Fruit fly (Drosophila melanogaster): ENCODE data around the gene CG31139.

The CG31139 gene

DNA sequence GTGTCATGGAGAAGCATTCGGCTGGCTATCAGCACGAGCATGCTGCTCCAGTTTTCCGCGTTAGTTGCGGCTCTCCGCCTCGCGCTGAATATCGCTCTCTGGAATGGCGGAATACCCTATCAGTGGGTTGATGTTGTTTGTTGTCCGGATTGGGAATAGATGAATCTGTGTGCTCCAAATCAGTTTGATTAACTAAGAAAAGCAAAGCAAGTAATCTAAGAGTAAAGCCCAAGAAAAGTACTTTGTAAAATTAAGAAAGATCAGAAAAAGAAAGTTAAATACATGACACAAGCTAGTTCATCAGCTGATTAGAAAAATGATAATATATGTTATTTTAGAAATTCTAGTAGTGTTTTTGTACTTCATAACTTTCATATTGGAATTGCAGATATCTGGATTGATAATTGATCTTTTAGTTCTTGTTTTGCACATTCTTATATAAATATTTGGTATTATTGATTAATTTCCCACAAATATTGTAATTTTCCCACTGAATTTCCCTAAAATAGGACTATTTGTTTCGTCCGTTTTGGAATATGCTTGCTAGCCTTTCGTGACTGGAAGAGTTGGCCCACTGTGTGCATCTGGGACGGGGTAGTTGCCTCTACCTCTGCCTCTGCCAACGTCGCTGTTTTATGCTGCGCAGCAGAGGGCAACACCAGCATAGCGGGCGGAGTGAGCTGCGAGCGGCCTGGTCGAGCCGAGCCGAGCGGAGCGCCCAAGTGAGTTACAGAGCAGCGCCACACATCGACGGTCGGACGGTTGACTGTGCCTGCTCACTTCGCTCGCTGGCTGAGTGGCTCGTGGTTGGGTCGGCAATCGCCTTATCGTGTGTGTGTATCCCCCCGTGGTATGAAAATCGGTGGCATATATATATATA is 5.3 kb upstream of the CG31139 start:
- TF ChIP-seq CG13204 (GFP tag; optimal IDR thresholded peaks at IDR 0.05) (peak; percentile 92), CG8301 (tag; optimal IDR thresholded peaks at IDR 0.05) (peak; percentile 37), CG12605 (GFP tag; IDR thresholded peaks at IDR 0.05) (peak; percentile 40), CG17806 (tag; optimal IDR thresholded peaks at IDR 0.05) (no peak), CG32121 (GFP tag; IDR thresholded peaks at IDR 0.05) (peak; percentile 57; the same call in 1 of the 2 replicates), Ets98B (GFP tag; IDR thresholded peaks at IDR 0.05) (peak; percentile 65), D1 (tag; optimal IDR thresholded peaks at IDR 0.05) (no peak), CG4496 (GFP tag; IDR thresholded peaks at IDR 0.05) (peak; percentile 57), CG14655 (GFP tag; optimal IDR thresholded peaks at IDR 0.05) (peak; percentile 58), fd96Ca (GFP tag; IDR thresholded peaks at IDR 0.05) (peak; percentile 53; the same call in 1 of the 3 replicates), EcR (GFP tag; optimal IDR thresholded peaks at IDR 0.05) (no peak)

DNA sequence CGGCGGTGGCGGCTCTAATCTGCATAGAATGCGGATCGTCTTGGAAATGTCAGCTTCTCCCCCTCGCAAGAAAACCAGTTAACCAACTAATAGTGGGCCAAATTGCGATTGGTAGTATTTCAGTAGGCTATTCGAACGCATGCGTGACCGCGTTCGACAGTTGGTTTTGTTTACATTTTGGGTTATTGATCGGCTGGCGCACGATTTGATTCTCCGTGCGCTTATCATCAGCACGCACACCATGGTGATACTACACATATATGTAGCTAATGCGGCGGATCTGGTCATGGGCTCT is 4.7 kb upstream of the CG31139 start:
- TF ChIP-seq EcR (GFP tag; optimal IDR thresholded peaks at IDR 0.05) (peak; percentile 8), CG4496 (GFP tag; IDR thresholded peaks at IDR 0.05) (0 out of 3 replicates have a peak, but pooled peaks have one; percentile 13), CG10348 (GFP tag; IDR thresholded peaks at IDR 0.05) (no peak), Ets98B (GFP tag; IDR thresholded peaks at IDR 0.05) (no peak)

DNA sequence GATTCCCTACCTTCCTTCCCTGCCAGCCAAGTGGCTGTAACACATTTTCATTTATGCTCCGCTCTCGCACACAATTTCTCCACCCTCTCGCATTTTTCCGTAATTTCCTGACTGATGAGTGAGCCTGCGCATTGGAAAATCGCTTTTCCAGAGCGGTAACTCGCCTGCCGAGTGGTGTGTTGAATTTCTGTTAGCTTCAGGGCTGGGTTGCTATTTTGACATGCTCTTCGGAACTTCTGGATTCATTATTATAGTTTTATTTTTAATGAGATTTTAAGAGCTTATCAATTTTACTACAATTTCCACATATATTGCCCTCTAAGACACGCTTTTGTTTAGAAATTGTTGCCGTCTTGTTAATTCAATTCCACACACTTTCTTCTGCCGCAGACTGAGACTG is 4.1 kb upstream of the CG31139 start:
- TF ChIP-seq CG9948 (tag; optimal IDR thresholded peaks at IDR 0.05) (no peak), Pif1B (GFP tag; optimal IDR thresholded peaks at IDR 0.05) (no peak), CG10348 (GFP tag; IDR thresholded peaks at IDR 0.05) (no peak), fd96Ca (GFP tag; IDR thresholded peaks at IDR 0.05) (no peak), Ets98B (GFP tag; IDR thresholded peaks at IDR 0.05) (no peak), CG15710 (tag; optimal IDR thresholded peaks at IDR 0.05) (no peak), CG17806 (tag; optimal IDR thresholded peaks at IDR 0.05) (no peak), Pif1A (GFP tag; optimal IDR thresholded peaks at IDR 0.05) (no peak), rn (GFP tag; IDR thresholded peaks at IDR 0.05) (no peak), Snoo (tag; optimal IDR thresholded peaks at IDR 0.05) (no peak), EcR (GFP tag; optimal IDR thresholded peaks at IDR 0.05) (no peak), CG8159 (tag; optimal IDR thresholded peaks at IDR 0.05) (no peak)

DNA sequence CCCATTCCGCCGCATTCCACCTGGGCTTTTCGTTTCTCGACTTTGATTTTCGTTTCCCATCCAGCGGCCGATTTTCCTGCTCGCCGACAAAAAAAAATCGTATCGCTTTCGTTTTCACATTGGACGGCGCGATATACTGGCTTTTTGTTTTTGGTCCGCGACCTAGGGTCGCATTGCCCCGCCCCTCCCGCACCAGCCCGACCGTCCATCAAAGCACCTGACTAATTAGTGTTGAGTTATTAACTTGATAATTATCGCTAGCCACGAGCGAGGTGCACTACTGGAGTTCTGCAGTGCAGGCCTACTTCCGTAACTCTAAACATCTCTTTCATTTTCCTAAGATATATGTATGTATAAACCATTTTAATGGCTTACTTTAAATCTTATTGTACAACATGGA is 2.8 kb upstream of the CG31139 start:
- TF ChIP-seq gl (tag; optimal IDR thresholded peaks at IDR 0.05) (no peak), CG4496 (GFP tag; IDR thresholded peaks at IDR 0.05) (no peak), D1 (tag; optimal IDR thresholded peaks at IDR 0.05) (no peak), CG8159 (tag; optimal IDR thresholded peaks at IDR 0.05) (no peak), CG17806 (tag; optimal IDR thresholded peaks at IDR 0.05) (no peak), CG32121 (GFP tag; IDR thresholded peaks at IDR 0.05) (no peak), Pif1B (GFP tag; optimal IDR thresholded peaks at IDR 0.05) (no peak), CG10348 (GFP tag; IDR thresholded peaks at IDR 0.05) (no peak), rn (GFP tag; IDR thresholded peaks at IDR 0.05) (no peak), CG13204 (GFP tag; optimal IDR thresholded peaks at IDR 0.05) (no peak), Ets98B (GFP tag; IDR thresholded peaks at IDR 0.05) (no peak), fd96Ca (GFP tag; IDR thresholded peaks at IDR 0.05) (no peak), CG15710 (tag; optimal IDR thresholded peaks at IDR 0.05) (no peak), Snoo (tag; optimal IDR thresholded peaks at IDR 0.05) (no peak), CG14655 (GFP tag; optimal IDR thresholded peaks at IDR 0.05) (no peak), EcR (GFP tag; optimal IDR thresholded peaks at IDR 0.05) (no peak), CG34367 (tag; optimal IDR thresholded peaks at IDR 0.05) (no peak)

DNA sequence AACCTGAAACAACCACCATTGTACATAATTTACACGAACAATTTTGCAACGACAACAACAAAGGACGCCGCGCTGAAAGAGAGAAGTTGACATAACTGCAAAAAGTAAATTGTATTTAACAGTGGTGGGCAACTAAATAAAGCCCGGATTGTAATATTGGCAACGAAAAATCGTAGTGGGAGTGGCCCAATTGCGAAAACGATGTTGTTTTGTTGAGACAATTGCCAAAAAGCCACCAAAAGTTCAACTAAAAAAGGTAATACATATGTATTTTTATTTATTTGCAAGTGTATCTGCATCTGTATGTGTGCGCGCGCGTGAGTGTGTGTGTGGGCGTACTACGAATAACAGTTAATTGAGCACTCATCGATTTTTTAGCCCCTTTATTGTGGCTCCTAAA is 2.3 kb upstream of the CG31139 start:
- TF ChIP-seq CG15710 (tag; optimal IDR thresholded peaks at IDR 0.05) = no peak
- no peak for TF ChIP-seq CG12605 (GFP tag; IDR thresholded peaks at IDR 0.05)
- no peak for TF ChIP-seq D1 (tag; optimal IDR thresholded peaks at IDR 0.05)
- peak; percentile 41 for TF ChIP-seq CG8159 (tag; optimal IDR thresholded peaks at IDR 0.05)
- no peak for TF ChIP-seq CG4496 (GFP tag; IDR thresholded peaks at IDR 0.05)
- peak; percentile 17 for TF ChIP-seq CG8301 (tag; optimal IDR thresholded peaks at IDR 0.05)
- no peak for TF ChIP-seq CG13204 (GFP tag; optimal IDR thresholded peaks at IDR 0.05)
- no peak for TF ChIP-seq Pif1B (GFP tag; optimal IDR thresholded peaks at IDR 0.05)
- TF ChIP-seq CG34367 (tag; optimal IDR thresholded peaks at IDR 0.05) = no peak
- no peak for TF ChIP-seq rn (GFP tag; IDR thresholded peaks at IDR 0.05)
- TF ChIP-seq fd96Ca (GFP tag; IDR thresholded peaks at IDR 0.05) = peak; percentile 76
- peak; percentile 54 for TF ChIP-seq Ets98B (GFP tag; IDR thresholded peaks at IDR 0.05)
- no peak for TF ChIP-seq CG14655 (GFP tag; optimal IDR thresholded peaks at IDR 0.05)
- no peak for TF ChIP-seq gl (tag; optimal IDR thresholded peaks at IDR 0.05)
- TF ChIP-seq Snoo (tag; optimal IDR thresholded peaks at IDR 0.05) = peak; percentile 6
- no peak for TF ChIP-seq CG17806 (tag; optimal IDR thresholded peaks at IDR 0.05)
- no peak for TF ChIP-seq EcR (GFP tag; optimal IDR thresholded peaks at IDR 0.05)
- no peak for TF ChIP-seq CG9948 (tag; optimal IDR thresholded peaks at IDR 0.05)
- peak; percentile 57 for TF ChIP-seq CG32121 (GFP tag; IDR thresholded peaks at IDR 0.05)
- no peak for TF ChIP-seq CG10348 (GFP tag; IDR thresholded peaks at IDR 0.05)
- peak; percentile 5 for TF ChIP-seq Pif1A (GFP tag; optimal IDR thresholded peaks at IDR 0.05)

DNA sequence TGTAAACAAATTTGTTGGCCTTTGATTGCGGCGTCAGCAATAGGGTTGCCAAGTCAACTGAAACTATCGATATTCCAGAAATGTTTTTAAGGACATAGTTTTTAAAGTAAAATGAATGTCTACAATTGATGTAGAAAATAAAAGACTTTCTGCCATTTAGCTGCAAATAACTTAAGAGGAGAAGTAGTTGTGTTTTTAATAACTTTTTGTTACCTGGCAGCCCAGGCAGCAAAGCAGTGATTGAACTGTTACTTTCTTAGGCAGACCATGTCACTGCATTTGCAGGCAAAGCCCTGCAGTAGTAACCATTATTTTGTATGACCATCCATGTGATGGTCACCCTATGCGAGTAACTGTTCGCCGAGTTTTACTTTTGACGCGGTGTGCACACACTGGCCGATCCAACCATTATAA is 1.7 kb upstream of the CG31139 start, which contains the start of the genes rumi, CG7029 and Usp12-46:
rumi (minus strand) TSS at position 64 of the 414 bp plus-strand sequence.
CG7029 (plus strand) TSS at position 368 of the 414 bp plus-strand sequence.
Usp12-46 (plus strand) TSS at position 368 of the 414 bp plus-strand sequence.
- TF ChIP-seq CG10348 (GFP tag; IDR thresholded peaks at IDR 0.05) (0 out of 2 replicates have a peak, but pooled peaks have one; percentile 17), CG32121 (GFP tag; IDR thresholded peaks at IDR 0.05) (peak; percentile 73; the same call in 1 of the 2 replicates), CG8159 (tag; optimal IDR thresholded peaks at IDR 0.05) (peak; percentile 79), CG13204 (GFP tag; optimal IDR thresholded peaks at IDR 0.05) (no peak), Pif1A (GFP tag; optimal IDR thresholded peaks at IDR 0.05) (no peak), rn (GFP tag; IDR thresholded peaks at IDR 0.05) (peak; percentile 31; the same call in 1 of the 2 replicates), CG9948 (tag; optimal IDR thresholded peaks at IDR 0.05) (peak; percentile 57), CG4496 (GFP tag; IDR thresholded peaks at IDR 0.05) (peak; percentile 89), EcR (GFP tag; optimal IDR thresholded peaks at IDR 0.05) (no peak), Pif1B (GFP tag; optimal IDR thresholded peaks at IDR 0.05) (no peak), CG15710 (tag; optimal IDR thresholded peaks at IDR 0.05) (peak; percentile 79), Ets98B (GFP tag; IDR thresholded peaks at IDR 0.05) (peak; percentile 81), fd96Ca (GFP tag; IDR thresholded peaks at IDR 0.05) (peak; percentile 78), CG12605 (GFP tag; IDR thresholded peaks at IDR 0.05) (peak; percentile 56), gl (tag; optimal IDR thresholded peaks at IDR 0.05) (peak; percentile 32), D1 (tag; optimal IDR thresholded peaks at IDR 0.05) (no peak), CG17806 (tag; optimal IDR thresholded peaks at IDR 0.05) (peak; percentile 76), CG14655 (GFP tag; optimal IDR thresholded peaks at IDR 0.05) (no peak), Snoo (tag; optimal IDR thresholded peaks at IDR 0.05) (peak; percentile 74), CG8301 (tag; optimal IDR thresholded peaks at IDR 0.05) (peak; percentile 70), CG34367 (tag; optimal IDR thresholded peaks at IDR 0.05) (peak; percentile 73)

All from whole organism, pupa.